Fruit fly (Drosophila melanogaster): Measurements from ENCODE around the gene CG15864.

Gene CG15864

DNA sequence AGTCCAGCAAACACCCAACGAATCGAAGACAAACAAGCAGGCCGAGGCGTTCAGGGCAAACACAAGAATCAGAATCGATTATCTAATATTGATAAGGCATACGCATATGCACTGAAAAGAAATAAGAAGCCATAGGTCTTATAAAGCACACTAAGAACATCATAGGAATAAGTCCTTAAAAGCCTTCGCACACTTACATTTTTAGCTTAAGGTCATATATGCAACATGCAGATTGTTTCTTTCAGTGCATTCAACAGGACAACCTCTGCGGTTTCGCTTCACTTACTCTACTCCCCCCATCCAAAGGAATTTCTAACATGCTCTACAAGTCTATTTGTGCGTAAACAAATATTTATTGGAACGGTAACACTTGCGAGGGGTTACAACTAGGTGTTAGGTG, 35.6 kb upstream of the CG15864 start (continued):
- TF ChIP-seq sc (optimal IDR thresholded peaks at IDR 0.05) = no peak
- TF ChIP-seq sc (GFP tag; optimal IDR thresholded peaks at IDR 0.05) = peak; percentile 63
- peak; percentile 4 for TF ChIP-seq Hmr (GFP tag; optimal IDR thresholded peaks at IDR 0.05)
- TF ChIP-seq Fer2 (tag; optimal IDR thresholded peaks at IDR 0.05) = no peak
- peak; percentile 68 for TF ChIP-seq CG12391 (tag; optimal IDR thresholded peaks at IDR 0.05)
- TF ChIP-seq NfI (GFP tag; optimal IDR thresholded peaks at IDR 0.05) = no peak
- peak; percentile 47 for TF ChIP-seq org-1 (GFP tag; optimal IDR thresholded peaks at IDR 0.05)
- peak; percentile 45 for TF ChIP-seq nerfin-1 (tag; optimal IDR thresholded peaks at IDR 0.05)
- peak; percentile 48 for TF ChIP-seq fd64A (GFP tag; optimal IDR thresholded peaks at IDR 0.05)
- no peak for TF ChIP-seq inv (GFP tag; IDR thresholded peaks at IDR 0.05; ENCODE audit: partially characterized antibody)
- TF ChIP-seq bbx (GFP tag; IDR thresholded peaks at IDR 0.05; ENCODE audit: partially characterized antibody) = no peak
- TF ChIP-seq Stat92E (GFP tag; optimal IDR thresholded peaks at IDR 0.05) = no peak
- TF ChIP-seq CG17359 (tag; optimal IDR thresholded peaks at IDR 0.05) = peak; percentile 71
- no peak for TF ChIP-seq CG4282 (GFP tag; optimal IDR thresholded peaks at IDR 0.05)
- TF ChIP-seq CG8388 (GFP tag; optimal IDR thresholded peaks at IDR 0.05) = peak; percentile 64
- TF ChIP-seq E2f2 (GFP tag; IDR thresholded peaks at IDR 0.05) = peak; percentile 20; the same call in 1 of the 2 replicates
- peak; percentile 0 for TF ChIP-seq Meics (GFP tag; optimal IDR thresholded peaks at IDR 0.05)
- peak; percentile 67 for TF ChIP-seq NC2β (GFP tag; optimal IDR thresholded peaks at IDR 0.05)
- TF ChIP-seq zfh1 (GFP tag; IDR thresholded peaks at IDR 0.05) = peak; percentile 87
- TF ChIP-seq nerfin-2 (GFP tag; IDR thresholded peaks at IDR 0.05; ENCODE audit: partially characterized antibody) = no peak
- no peak for TF ChIP-seq CG6272 (GFP tag; IDR thresholded peaks at IDR 0.05)
- TF ChIP-seq Oli (tag; optimal IDR thresholded peaks at IDR 0.05) = peak; percentile 56
- no peak for TF ChIP-seq br (optimal IDR thresholded peaks at IDR 0.05)
- no peak for TF ChIP-seq CG4854 (GFP tag; optimal IDR thresholded peaks at IDR 0.05)
- TF ChIP-seq mam (GFP tag; optimal IDR thresholded peaks at IDR 0.05) = no peak
- TF ChIP-seq mld (GFP tag; IDR thresholded peaks at IDR 0.05; ENCODE audit: partially characterized antibody) = no peak
- peak; percentile 48 for TF ChIP-seq CG30431 (GFP tag; optimal IDR thresholded peaks at IDR 0.05)
- TF ChIP-seq CG6791 (GFP tag; IDR thresholded peaks at IDR 0.05; ENCODE audit: partially characterized antibody) = no peak
- TF ChIP-seq Camta (GFP tag; optimal IDR thresholded peaks at IDR 0.05) = peak; percentile 48
- no peak for TF ChIP-seq CG7987 (GFP tag; optimal IDR thresholded peaks at IDR 0.05)
- peak; percentile 51 for TF ChIP-seq ash1 (GFP tag; optimal IDR thresholded peaks at IDR 0.05)
- peak; percentile 54 for TF ChIP-seq TFAM (GFP tag; optimal IDR thresholded peaks at IDR 0.05)
- no peak for TF ChIP-seq CG12071 (GFP tag; optimal IDR thresholded peaks at IDR 0.05)
- no peak for TF ChIP-seq CG18011 (GFP tag; optimal IDR thresholded peaks at IDR 0.05)
- TF ChIP-seq unpg (GFP tag; optimal IDR thresholded peaks at IDR 0.05) = peak; percentile 60
- peak; percentile 46 for TF ChIP-seq tio (GFP tag; optimal IDR thresholded peaks at IDR 0.05)
- TF ChIP-seq B-H2 (GFP tag; optimal IDR thresholded peaks at IDR 0.05) = no peak
- no peak for TF ChIP-seq Bgb (GFP tag; IDR thresholded peaks at IDR 0.05; ENCODE audit: partially characterized antibody)
- TF ChIP-seq CHES-1-like (GFP tag; optimal IDR thresholded peaks at IDR 0.05) = peak; percentile 34
- TF ChIP-seq CG33557 (GFP tag; optimal IDR thresholded peaks at IDR 0.05) = peak; percentile 49
- peak; percentile 35 for TF ChIP-seq CG3163 (GFP tag; optimal IDR thresholded peaks at IDR 0.05)
- peak; percentile 55 for TF ChIP-seq Vsx1 (GFP tag; optimal IDR thresholded peaks at IDR 0.05)
- peak; percentile 43; the same call in 1 of the 2 replicates for TF ChIP-seq sim (GFP tag; IDR thresholded peaks at IDR 0.05)
- no peak for TF ChIP-seq seq (GFP tag; IDR thresholded peaks at IDR 0.05)
- no peak for TF ChIP-seq Elba2 (GFP tag; optimal IDR thresholded peaks at IDR 0.05)
- TF ChIP-seq CG5245 (GFP tag; optimal IDR thresholded peaks at IDR 0.05) = peak; percentile 32
- TF ChIP-seq Blimp-1 (GFP tag; optimal IDR thresholded peaks at IDR 0.05) = peak; percentile 67
- TF ChIP-seq ham (GFP tag; IDR thresholded peaks at IDR 0.05) = no peak
- no peak for TF ChIP-seq hkb (optimal IDR thresholded peaks at IDR 0.05)
- TF ChIP-seq hkb (GFP tag; IDR thresholded peaks at IDR 0.05) = peak; percentile 70
- no peak for TF ChIP-seq YL-1 (GFP tag; optimal IDR thresholded peaks at IDR 0.05)
